Fruit fly (Drosophila melanogaster) whole organism: ENCODE data around the gene CG17930.

ENCODE experiments used
- CG8478 ChIP-seq: fragments of >200 bp; optimal IDR thresholded peaks from 2 replicates; lab custom pipeline; 2018; ENCODE audit warnings: inconsistent platforms
- Dll ChIP-seq: fragments of >200 bp; optimal IDR thresholded peaks from 2 replicates; lab custom pipeline; 2017
- EcR ChIP-seq, 2 experiments: fragments of >200 bp; optimal IDR thresholded peaks; 2 replicates each; lab custom pipeline; 2017; ENCODE audit warnings: missing biosample characterization in 2 of 2, missing genetic modification characterization in 2 of 2, missing genetic modification reagents in 2 of 2
- pan ChIP-seq: fragments of >200 bp; optimal IDR thresholded peaks from 2 replicates; lab custom pipeline; 2017
- psq ChIP-seq: fragments of >200 bp; optimal IDR thresholded peaks from 2 replicates; lab custom pipeline; 2017
- usp ChIP-seq: fragments of >200 bp; optimal IDR thresholded peaks from 2 replicates; lab custom pipeline; 2017; ENCODE audit warnings: missing biosample characterization, missing genetic modification characterization, mixed read lengths

Gene CG17930

DNA sequence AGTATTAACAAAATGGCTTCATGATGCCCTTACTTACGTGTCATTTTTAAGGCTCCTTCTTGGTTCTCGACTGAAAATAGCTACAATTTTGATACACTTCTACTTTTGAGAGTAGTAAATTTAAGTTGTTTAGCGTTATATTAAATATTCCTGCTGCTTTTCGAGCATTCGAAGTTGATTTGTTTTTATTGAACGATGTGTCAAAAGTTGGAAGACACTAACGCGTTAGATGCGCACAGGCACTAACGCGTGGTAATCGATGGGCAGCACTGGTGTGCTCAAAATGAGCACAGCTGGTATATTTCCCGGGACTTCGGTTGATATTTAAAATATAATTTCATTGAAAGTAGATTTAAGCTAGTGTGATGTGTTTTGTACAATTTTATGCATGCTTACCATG lies 31.4 kb downstream of the CG17930 start, which contains the start of gene CG17931:
Gene CG17931 (minus strand): TSS at position 369 of the 400 bp plus-strand sequence.
- TF ChIP-seq usp (no peak), pan (no peak), CG8478 (no peak), psq (lab: Kevin White, UChicago) (no peak), Dll (lab: Kevin White, UChicago) (no peak), EcR (GFP tag; optimal IDR thresholded peaks at IDR 0.05; lab: Kevin White, UChicago) (no peak)

DNA sequence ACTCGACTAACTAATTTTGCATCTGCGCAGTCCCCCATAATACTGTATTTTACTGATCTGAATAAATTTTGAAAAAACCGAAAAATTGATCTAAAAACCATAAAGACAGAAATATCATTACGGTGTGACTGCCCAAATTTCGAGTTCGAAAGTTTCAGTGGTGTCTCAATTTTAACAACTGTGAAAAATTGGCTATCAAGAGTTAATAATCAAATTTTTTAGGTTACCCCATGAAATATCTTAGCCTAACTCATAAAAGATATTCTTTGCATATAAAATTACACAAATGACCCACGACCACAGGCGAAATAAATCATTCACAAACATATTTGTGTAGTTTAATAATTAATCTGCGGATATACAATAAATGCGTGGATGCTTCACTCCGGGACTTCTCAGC lies 32.4 kb downstream of the CG17930 start, which contains the start of gene CG42446:
Gene CG42446 (minus strand): TSS at position 101 of the 400 bp plus-strand sequence.
- TF ChIP-seq CG8478 (no peak), psq (lab: Kevin White, UChicago) (no peak), pan (no peak), EcR (GFP tag; optimal IDR thresholded peaks at IDR 0.05; lab: Kevin White, UChicago) (no peak), Dll (lab: Kevin White, UChicago) (no peak), usp (no peak)

dm6 chr3R:16368288-16368687 lies 40.6 kb downstream of the CG17930 start, which contains the start of gene js:
TSS of gene js (minus strand) at chr3R:16368306.
- TF ChIP-seq psq (lab: Kevin White, UChicago): no peak
- no peak for TF ChIP-seq Dll (lab: Kevin White, UChicago)
- TF ChIP-seq CG8478: no peak
- TF ChIP-seq usp: no peak
- no peak for TF ChIP-seq EcR (GFP tag; optimal IDR thresholded peaks at IDR 0.05; lab: Kevin White, UChicago)
- no peak for TF ChIP-seq pan

- no peak for TF ChIP-seq Dll (lab: Kevin White, UChicago)
- TF ChIP-seq CG8478: no peak
- TF ChIP-seq pan: no peak
- no peak for TF ChIP-seq EcR (GFP tag; optimal IDR thresholded peaks at IDR 0.05; lab: Kevin White, UChicago)
- no peak for TF ChIP-seq psq (lab: Kevin White, UChicago)
- TF ChIP-seq usp: no peak
Observed at dm6 chr3R:16370433-16370832, 42.8 kb downstream of the CG17930 start, which contains the start of gene CG10317. TSS of gene CG10317 (minus strand) at chr3R:16370533.

- TF ChIP-seq pan (no peak), psq (lab: Kevin White, UChicago) (no peak), EcR (GFP tag; optimal IDR thresholded peaks at IDR 0.05; lab: Kevin White, UChicago) (no peak), usp (no peak), Dll (lab: Kevin White, UChicago) (no peak), CG8478 (no peak)
Observed at dm6 chr3R:16374101-16374500, 46.5 kb downstream of the CG17930 start.
